Worm (Caenorhabditis elegans) whole organism, young adult: ENCODE measurements around the gene str-118.
A peak's percentile ranks its signal among the peaks of the same experiment; 100 is the strongest.
"Not testable (repeated sequence)": the region's sequence is repeated elsewhere in the genome, so short reads cannot be mapped to it uniquely, and the experiment has no call there.

Experiments used
- B0035.1 ChIP-seq: sonication (generic microtip); optimal IDR thresholded peaks from 2 replicates; lab custom pipeline; 2016; ENCODE audit warnings: missing genetic modification characterization, mild to moderate bottlenecking, missing compliant biosample characterization, missing genotype, missing genetic modification reagents
- K12H6.12 ChIP-seq: fragments of 200-800 bp; sonication (Bioruptor generic); optimal IDR thresholded peaks from 2 replicates; lab custom pipeline; 2018; ENCODE audit warnings: mild to moderate bottlenecking, missing genetic modification characterization, missing compliant biosample characterization
- ama-1 ChIP-seq, 3 experiments: fragments of 150-350 bp in 1 of 3; sonication (generic microtip) in 2 of 3; optimal IDR thresholded peaks; 2 replicates each; lab custom pipeline; 2014 to 2018; ENCODE audit warnings: missing biosample characterization in 2 of 3, missing genetic modification characterization in 2 of 3, missing genetic modification reagents in 2 of 3
- attf-5 ChIP-seq: fragments of 200-800 bp; sonication (Bioruptor generic); optimal IDR thresholded peaks from 2 replicates; lab custom pipeline; 2018; ENCODE audit warnings: mild to moderate bottlenecking, missing genetic modification characterization, missing compliant biosample characterization
- him-1 ChIP-seq: sonication (generic microtip); optimal IDR thresholded peaks from 2 replicates; lab custom pipeline; 2016; ENCODE audit warnings: missing genotype, missing genetic modification reagents, missing genetic modification characterization, missing compliant biosample characterization
- nhr-90 ChIP-seq: sonication (generic microtip); optimal IDR thresholded peaks from 2 replicates; lab custom pipeline; 2016; ENCODE audit warnings: missing genotype, mild to moderate bottlenecking, missing genetic modification characterization, missing compliant biosample characterization
- pha-4 ChIP-seq: fragments of 150-350 bp; sonication (generic microtip); optimal IDR thresholded peaks from 2 replicates; lab custom pipeline; 2014; ENCODE audit warnings: missing biosample characterization, missing genetic modification reagents, missing genetic modification characterization
- rcor-1 ChIP-seq: fragments of 200-800 bp; sonication (Bioruptor generic); IDR thresholded peaks from 2 replicates; pipeline ENCODE4 v1.3.6; 2022; ENCODE audit warnings: missing genetic modification reagents, missing genetic modification characterization, missing compliant biosample characterization
- rec-8 ChIP-seq, 2 experiments: sonication (generic microtip); optimal IDR thresholded peaks; 2 replicates each; lab custom pipeline; 2016; ENCODE audit warnings: mild to moderate bottlenecking in 2 of 2, missing genetic modification characterization in 2 of 2, missing genetic modification reagents in 2 of 2, missing genotype in 2 of 2, missing biosample characterization in 1 of 2, missing compliant biosample characterization in 1 of 2, moderate library complexity in 1 of 2
- snpc-4 ChIP-seq, 5 experiments: fragments of 150-350 bp in 1 of 5; sonication (generic microtip) in 4 of 5; optimal IDR thresholded peaks; 2 replicates each; lab custom pipeline; 2014 to 2018; ENCODE audit warnings: missing genetic modification characterization in 5 of 5, missing biosample characterization in 3 of 5, antibody characterized with exemption in 2 of 5, mild to moderate bottlenecking in 2 of 5, missing compliant biosample characterization in 2 of 5, missing genotype in 2 of 5, moderate library complexity in 2 of 5, missing genetic modification reagents in 1 of 5
- unc-130 ChIP-seq: sonication (generic microtip); optimal IDR thresholded peaks from 2 replicates; lab custom pipeline; 2016; ENCODE audit warnings: missing genetic modification reagents, missing genetic modification characterization, missing compliant biosample characterization
- ztf-18 ChIP-seq: sonication (generic microtip); optimal IDR thresholded peaks from 2 replicates; lab custom pipeline; 2016; ENCODE audit warnings: missing genotype, mild to moderate bottlenecking, missing genetic modification characterization, missing compliant biosample characterization

DNA sequence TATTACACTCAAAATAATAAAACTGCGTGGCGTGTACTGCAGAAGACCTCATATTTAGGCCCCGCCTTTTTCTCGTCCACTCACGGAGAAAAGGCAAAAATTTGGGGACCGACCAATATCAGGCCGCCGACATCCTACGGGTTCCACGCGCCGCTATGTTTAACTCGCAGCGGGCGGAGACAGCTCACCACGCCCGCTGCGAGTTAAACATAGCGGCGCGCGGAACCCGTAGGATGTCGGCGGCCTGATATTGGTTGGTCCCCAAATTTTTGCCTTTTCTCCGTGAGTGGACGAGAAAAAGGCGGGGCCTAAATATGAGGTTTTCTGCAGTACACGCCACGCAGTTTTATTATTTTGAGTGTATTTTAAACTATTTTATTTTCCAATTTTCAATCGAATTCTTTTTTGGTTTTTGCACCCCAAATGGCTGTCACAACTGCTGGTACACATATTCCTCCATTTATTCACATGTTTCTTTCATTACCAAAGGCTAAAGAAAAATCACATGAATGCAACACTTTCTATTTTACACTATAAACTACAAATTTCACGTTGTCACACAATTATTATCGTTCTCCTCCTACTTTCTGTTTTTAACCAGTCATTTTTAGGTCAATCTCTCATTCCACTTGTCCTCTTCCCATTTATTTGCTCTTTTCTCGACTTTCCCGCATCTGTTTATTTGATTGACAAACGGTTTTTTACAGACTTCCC lies 47.8 kb upstream of the str-118 start, which contains the start of gene uda-1:
- not testable (repeated sequence) for TF ChIP-seq nhr-90 (tag; lab: Kevin White, UChicago); ztf-18 (tag; lab: Kevin White, UChicago); ama-1 (optimal IDR thresholded peaks at IDR 0.05; lab: Kevin White, UChicago); ama-1 (GFP tag; optimal IDR thresholded peaks at IDR 0.05; lab: Kevin White, UChicago); unc-130 (GFP tag; lab: Kevin White, UChicago); B0035.1 (tag; lab: Kevin White, UChicago); rec-8 (tag; optimal IDR thresholded peaks at IDR 0.05; lab: Kevin White, UChicago); him-1 (tag; lab: Kevin White, UChicago); snpc-4 (GFP tag; optimal IDR thresholded peaks at IDR 0.05; lab: Kevin White, UChicago); K12H6.12 (tag; lab: Kevin White, UChicago); pha-4 (tag; lab: Kevin White, UChicago); attf-5
- TF ChIP-seq snpc-4 (tag; optimal IDR thresholded peaks at IDR 0.05; lab: Kevin White, UChicago) (peak in 3 of 4 experiments; percentile 42 to 95 (median 92)), rcor-1 (GFP tag; lab: Robert Waterston, UW) (0 out of 2 replicates have a peak, but pooled peaks have one; percentile 34)
